Fruit fly (Drosophila melanogaster) whole organism, adult: ENCODE results near the gene Alh.

Experiments used
- CG14711 ChIP-seq: fragments of 200-800 bp; sonication (Bioruptor generic); optimal IDR thresholded peaks from 2 replicates; lab custom pipeline; 2018; ENCODE audit warnings: missing biosample characterization, mild to moderate bottlenecking, missing genetic modification characterization, moderate library complexity
- CG1620 ChIP-seq: fragments of 200-800 bp; sonication (Bioruptor generic); optimal IDR thresholded peaks from 2 replicates; lab custom pipeline; 2016; ENCODE audit warnings: missing biosample characterization, missing genetic modification characterization
- CG33017 ChIP-seq: fragments of 200-800 bp; sonication (Bioruptor generic); optimal IDR thresholded peaks from 2 replicates; lab custom pipeline; 2018; ENCODE audit warnings: missing biosample characterization, mild to moderate bottlenecking, missing genetic modification characterization, moderate library complexity
- Crg-1 ChIP-seq: fragments of 200-800 bp; sonication (Bioruptor generic); optimal IDR thresholded peaks from 2 replicates; lab custom pipeline; 2016; ENCODE audit warnings: missing biosample characterization, missing genetic modification characterization
- Mnt ChIP-seq: fragments of 200-800 bp; sonication (Bioruptor generic); optimal IDR thresholded peaks from 2 replicates; lab custom pipeline; 2016; ENCODE audit warnings: missing biosample characterization, mild to moderate bottlenecking, missing genetic modification characterization
- cic ChIP-seq: fragments of 200-800 bp; sonication (Bioruptor generic); optimal IDR thresholded peaks from 2 replicates; lab custom pipeline; 2017; ENCODE audit warnings: missing biosample characterization, mild to moderate bottlenecking, missing genetic modification characterization, moderate library complexity
- cnc ChIP-seq, 2 experiments: fragments of >200 bp; optimal IDR thresholded peaks; 2 replicates each; lab custom pipeline; 2017
- kay ChIP-seq: fragments of 200-800 bp; sonication (Bioruptor generic); peaks from one replicate; lab custom pipeline; 2016; ENCODE audit warnings: missing biosample characterization, missing genetic modification characterization, borderline replicate concordance
- ovo ChIP-seq: fragments of 200-800 bp; sonication (Bioruptor generic); optimal IDR thresholded peaks from 2 replicates; lab custom pipeline; 2016; ENCODE audit warnings: missing biosample characterization, missing genetic modification characterization

- TF ChIP-seq CG14711 (tag; lab: Kevin White, UChicago) = no peak
- TF ChIP-seq cnc (optimal IDR thresholded peaks at IDR 0.05; lab: Kevin White, UChicago) = no peak
- no peak for TF ChIP-seq CG33017 (tag; lab: Kevin White, UChicago)
- no peak for TF ChIP-seq kay (GFP tag; lab: Kevin White, UChicago)
- no peak for TF ChIP-seq ovo (GFP tag; lab: Kevin White, UChicago)
- no peak for TF ChIP-seq CG1620 (GFP tag; lab: Kevin White, UChicago)
- no peak for TF ChIP-seq Crg-1 (GFP tag; lab: Kevin White, UChicago)
- no peak for TF ChIP-seq Mnt
- no peak for TF ChIP-seq cic (GFP tag; lab: Kevin White, UChicago)
Observed at dm6 chr3R:7112977-7113376, 11.0 kb downstream of the Alh start.
